Worm (Caenorhabditis elegans): ENCODE measurements around the gene mam-5.

The mam-5 gene

DNA sequence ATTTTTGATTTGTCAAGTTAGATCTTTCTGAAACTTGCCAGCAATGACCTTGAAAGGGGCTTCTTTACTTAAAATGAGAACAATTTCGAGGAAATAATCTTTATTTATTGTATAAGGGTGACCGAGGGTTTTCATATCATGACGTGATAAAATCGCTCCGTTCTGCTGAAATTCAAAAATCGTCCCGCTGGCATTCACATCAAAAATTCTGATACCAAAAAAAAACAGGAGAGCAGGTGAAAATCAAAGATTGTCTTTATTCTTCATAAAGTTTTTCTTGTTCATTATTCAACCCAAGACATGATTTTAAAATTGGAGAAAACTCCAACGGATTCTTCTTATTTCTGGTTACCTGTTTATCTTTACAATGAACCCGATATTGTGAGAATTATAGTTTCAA, 8.4 kb upstream of the mam-5 start, which contains the start of gene sre-28:
sre-28 (plus strand) TSS at position 301 of the 400 bp plus-strand sequence.
- TF ChIP-seq C06A6.2 (GFP tag; conservative IDR thresholded peaks at IDR 0.05) = no peak
- TF ChIP-seq Y79H2A.3 (GFP tag; conservative IDR thresholded peaks at IDR 0.05) = no peak
- TF ChIP-seq zim-3 (tag; optimal IDR thresholded peaks at IDR 0.05) = no peak

DNA sequence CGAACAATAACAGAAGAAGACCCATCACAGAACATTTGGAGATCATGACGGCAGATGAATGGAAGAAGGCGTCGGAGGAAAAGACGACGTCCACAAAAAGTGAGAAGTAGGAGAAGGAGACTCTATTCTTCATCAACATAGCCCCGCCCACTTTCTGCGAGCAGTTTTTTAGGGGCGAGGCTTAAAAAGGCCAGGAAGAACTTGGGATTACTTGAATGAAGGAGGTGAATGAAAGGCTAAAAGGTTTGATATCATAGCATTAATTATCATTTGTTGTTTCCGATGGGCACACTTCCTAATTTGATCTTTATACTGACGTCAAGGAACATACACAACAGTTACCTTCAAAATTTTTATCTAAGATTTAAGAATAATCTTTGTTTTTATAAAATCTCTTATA, 3.7 kb upstream of the mam-5 start, which contains the start of gene nlp-58:
nlp-58 (minus strand) TSS at position 101 of the 400 bp plus-strand sequence.
- TF ChIP-seq C06A6.2 (GFP tag; conservative IDR thresholded peaks at IDR 0.05) (no peak), madf-3 (GFP tag; IDR thresholded peaks at IDR 0.05) (no peak), B0035.1 (tag; optimal IDR thresholded peaks at IDR 0.05) (no peak), F57A8.1 (GFP tag; optimal IDR thresholded peaks at IDR 0.05) (no peak), ama-1 (optimal IDR thresholded peaks at IDR 0.05) (no peak), ama-1 (GFP tag; optimal IDR thresholded peaks at IDR 0.05) (no peak), sdz-38 (tag; optimal IDR thresholded peaks at IDR 0.05) (no peak), lag-1 (GFP tag; IDR thresholded peaks at IDR 0.05) (no peak), sea-2 (GFP tag; IDR thresholded peaks at IDR 0.05) (no peak), attf-3 (GFP tag; conservative IDR thresholded peaks at IDR 0.05) (no peak), Y53G8AR.9 (GFP tag; conservative IDR thresholded peaks at IDR 0.05) (no peak), chd-7 (tag; optimal IDR thresholded peaks at IDR 0.05) (no peak), F33H1.4 (GFP tag; IDR thresholded peaks at IDR 0.05) (no peak), snpc-3.4 (tag; optimal IDR thresholded peaks at IDR 0.05) (no peak), T26A5.8 (tag; optimal IDR thresholded peaks at IDR 0.05) (no peak), lsy-27 (tag; optimal IDR thresholded peaks at IDR 0.05; ENCODE audit: borderline replicate concordance, insufficient read depth) (no peak), attf-5 (GFP tag; optimal IDR thresholded peaks at IDR 0.05) (no peak), let-607 (tag; optimal IDR thresholded peaks at IDR 0.05) (no peak)

DNA sequence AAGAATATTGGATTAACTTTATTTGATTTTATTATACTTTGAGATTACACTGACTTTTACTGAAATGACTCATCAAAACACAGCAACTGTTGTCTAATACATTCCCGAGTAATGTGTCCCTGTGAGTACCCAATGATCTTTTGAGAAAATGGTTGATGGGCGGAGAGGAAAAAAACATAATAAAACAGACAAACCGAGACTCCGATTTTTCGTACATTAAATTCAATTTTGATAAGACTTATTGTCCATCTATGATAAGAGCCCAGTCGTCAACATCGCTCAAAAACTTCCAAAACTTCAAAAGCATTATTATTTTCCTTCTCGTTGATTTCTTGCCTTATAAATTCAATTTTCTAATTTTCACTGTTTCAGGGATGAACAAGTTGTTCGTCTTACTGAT, 1.6 kb upstream of the mam-5 start, which contains the start of gene ttr-46:
ttr-46 (plus strand) TSS at position 373 of the 400 bp plus-strand sequence.
- TF ChIP-seq ceh-27 (GFP tag; optimal IDR thresholded peaks at IDR 0.05) (no peak), nhr-80 (tag; optimal IDR thresholded peaks at IDR 0.05) (peak; percentile 69)

DNA sequence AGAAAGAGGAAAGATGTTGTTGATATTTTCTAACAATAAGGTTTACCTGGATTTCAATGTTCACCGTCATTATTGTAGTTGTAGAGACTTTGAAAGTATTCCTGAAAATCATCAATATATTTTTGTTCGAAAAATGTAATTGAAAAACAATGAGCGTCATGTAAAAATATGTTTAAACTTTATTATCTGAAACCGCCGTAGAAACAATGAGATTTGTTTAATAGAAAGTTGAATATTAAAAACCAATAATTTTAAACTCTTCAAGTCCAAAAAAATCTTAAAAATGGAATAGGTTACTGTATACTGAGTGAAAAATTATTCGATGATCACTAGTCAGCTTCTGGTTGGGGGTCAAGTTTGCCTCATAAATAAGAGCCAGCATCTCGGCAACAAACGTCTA, 5.7 kb downstream of the mam-5 start, which contains the start of gene anmt-3:
anmt-3 (minus strand) TSS at position 101 of the 400 bp plus-strand sequence.
- TF ChIP-seq gei-17 (GFP tag; optimal IDR thresholded peaks at IDR 0.05) (no peak), pha-4 (tag; optimal IDR thresholded peaks at IDR 0.05) (no peak), ets-4 (GFP tag; optimal IDR thresholded peaks at IDR 0.05) (no peak), nfya-2 (GFP tag; IDR thresholded peaks at IDR 0.05) (no peak), F49E8.2 (tag; optimal IDR thresholded peaks at IDR 0.05; ENCODE audit: insufficient read depth) (no peak), Y56A3A.18 (GFP tag; IDR thresholded peaks at IDR 0.05) (no peak), F37B4.10 (GFP tag; IDR thresholded peaks at IDR 0.05) (no peak), cebp-2 (GFP tag; IDR thresholded peaks at IDR 0.05) (no peak), lir-1 (GFP tag; conservative IDR thresholded peaks at IDR 0.05) (no peak), egrh-3 (GFP tag; IDR thresholded peaks at IDR 0.05) (no peak), somi-1 (GFP tag; optimal IDR thresholded peaks at IDR 0.05) (no peak)

DNA sequence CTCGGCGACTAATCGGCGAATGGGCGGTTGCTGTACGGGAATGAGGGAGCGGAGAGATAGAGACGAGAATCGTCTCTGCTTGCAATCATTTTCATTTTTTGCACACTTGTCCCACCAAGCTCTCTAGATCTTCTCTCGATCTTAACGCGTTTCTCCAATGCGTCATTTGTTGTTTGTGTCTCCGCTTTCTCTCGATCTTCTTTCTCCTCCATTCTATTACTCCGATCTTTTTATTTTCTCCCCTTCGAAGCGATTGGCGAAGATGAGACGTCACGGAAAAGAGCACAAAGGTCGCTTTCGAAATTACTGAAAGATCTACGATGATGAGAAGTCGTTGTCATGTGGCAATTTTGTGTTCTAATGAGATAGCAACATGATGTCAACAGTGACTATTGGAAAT, 6.2 kb downstream of the mam-5 start:
- TF ChIP-seq attf-6 (GFP tag; IDR thresholded peaks at IDR 0.05) (no peak), somi-1 (GFP tag; optimal IDR thresholded peaks at IDR 0.05) (no peak), ceh-91 (GFP tag; IDR thresholded peaks at IDR 0.05) (no peak), atf-7 (tag; optimal IDR thresholded peaks at IDR 0.05) (no peak), D2030.7 (GFP tag; IDR thresholded peaks at IDR 0.05) (no peak), cebp-1 (GFP tag; IDR thresholded peaks at IDR 0.05) (no peak), cebp-1 (tag; optimal IDR thresholded peaks at IDR 0.05) (no peak), Y79H2A.3 (GFP tag; conservative IDR thresholded peaks at IDR 0.05) (no peak), hrde-1 (tag; optimal IDR thresholded peaks at IDR 0.05; ENCODE audit: borderline replicate concordance) (no peak), ccch-3 (GFP tag; optimal IDR thresholded peaks at IDR 0.05) (no peak), sptf-2 (GFP tag; optimal IDR thresholded peaks at IDR 0.05) (no peak), Y53G8AR.9 (GFP tag; conservative IDR thresholded peaks at IDR 0.05) (no peak), ceh-79 (tag; optimal IDR thresholded peaks at IDR 0.05) (no peak)
